Fruit fly (Drosophila melanogaster): ENCODE data around the gene CG10418.

Gene CG10418

dm6 chr3L:12350307-12350706 is 13.8 kb downstream of the CG10418 start:
- TF ChIP-seq EcR (GFP tag; optimal IDR thresholded peaks at IDR 0.05), result no peak
- TF ChIP-seq usp (GFP tag; optimal IDR thresholded peaks at IDR 0.05), result no peak
- TF ChIP-seq psq (optimal IDR thresholded peaks at IDR 0.05), result no peak
- TF ChIP-seq pan (optimal IDR thresholded peaks at IDR 0.05), result no peak
- TF ChIP-seq Dll (optimal IDR thresholded peaks at IDR 0.05), result no peak
- no peak for TF ChIP-seq CG8478 (optimal IDR thresholded peaks at IDR 0.05)

DNA sequence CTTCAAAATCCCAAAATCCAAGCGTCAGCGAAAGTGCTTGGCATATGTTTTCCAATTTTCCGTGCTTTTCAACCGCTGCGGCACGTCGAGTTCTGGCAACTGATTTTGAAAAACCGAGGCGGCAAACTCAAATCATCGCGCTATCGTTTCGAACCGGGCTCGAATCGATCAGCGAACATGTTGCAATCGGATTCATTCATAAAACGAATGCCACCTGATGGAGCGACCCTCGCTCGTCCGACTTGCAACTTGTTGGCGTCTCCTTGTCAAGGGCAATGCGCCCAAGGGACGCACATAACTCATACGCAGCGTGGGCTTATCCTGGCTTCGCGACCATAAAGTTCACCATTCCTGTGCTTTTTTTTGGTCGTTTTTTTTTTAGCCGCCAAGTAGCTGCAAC is 15.0 kb downstream of the CG10418 start, which contains the start of gene CrzR:
Gene CrzR, minus strand, starts transcription at position 105 of the 400 bp plus-strand sequence.
- TF ChIP-seq CG8478 (optimal IDR thresholded peaks at IDR 0.05) (no peak), psq (optimal IDR thresholded peaks at IDR 0.05) (no peak), EcR (GFP tag; optimal IDR thresholded peaks at IDR 0.05) (no peak), Dll (optimal IDR thresholded peaks at IDR 0.05) (no peak), usp (GFP tag; optimal IDR thresholded peaks at IDR 0.05) (no peak), pan (optimal IDR thresholded peaks at IDR 0.05) (no peak)

- TF ChIP-seq Dll (optimal IDR thresholded peaks at IDR 0.05), result no peak
- no peak for TF ChIP-seq pan (optimal IDR thresholded peaks at IDR 0.05)
- no peak for TF ChIP-seq CG8478 (optimal IDR thresholded peaks at IDR 0.05)
- no peak for TF ChIP-seq usp (GFP tag; optimal IDR thresholded peaks at IDR 0.05)
- no peak for TF ChIP-seq psq (optimal IDR thresholded peaks at IDR 0.05)
- TF ChIP-seq EcR (GFP tag; optimal IDR thresholded peaks at IDR 0.05), result no peak
Measured at dm6 chr3L:12363729-12364128, 27.3 kb downstream of the CG10418 start.

DNA sequence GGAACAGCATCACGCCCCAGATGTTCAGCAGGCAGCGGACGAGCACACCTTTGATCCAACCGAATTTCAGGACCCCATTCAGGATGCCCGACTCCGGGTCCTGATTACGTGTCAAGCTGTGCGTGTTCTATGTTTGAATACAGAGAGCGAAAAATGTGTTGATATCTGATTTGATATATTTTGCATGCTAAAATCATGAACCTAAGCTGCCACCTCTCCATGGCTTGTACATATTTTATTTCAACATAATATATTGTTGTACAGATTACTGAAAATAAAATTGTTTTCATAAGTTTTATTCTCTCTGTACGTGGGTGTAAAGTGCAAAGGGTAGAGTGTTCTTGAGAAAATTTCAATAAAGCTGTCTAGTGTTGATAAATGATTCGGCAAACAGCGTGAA is 37.9 kb downstream of the CG10418 start:
- TF ChIP-seq CG8478 (optimal IDR thresholded peaks at IDR 0.05) (no peak), pan (optimal IDR thresholded peaks at IDR 0.05) (no peak), Dll (optimal IDR thresholded peaks at IDR 0.05) (no peak), EcR (GFP tag; optimal IDR thresholded peaks at IDR 0.05) (no peak), usp (GFP tag; optimal IDR thresholded peaks at IDR 0.05) (no peak), psq (optimal IDR thresholded peaks at IDR 0.05) (no peak)

- TF ChIP-seq Dll (optimal IDR thresholded peaks at IDR 0.05) (no peak), usp (GFP tag; optimal IDR thresholded peaks at IDR 0.05) (no peak)
Measured at dm6 chr3L:12380592-12380991, 44.1 kb downstream of the CG10418 start.
